Fruit fly (Drosophila melanogaster) whole organism, prepupa: ENCODE data around the gene Vha100-4.

Experiments
- CG3919 ChIP-seq: fragments of 200-800 bp; sonication (Bioruptor generic); optimal IDR thresholded peaks from 3 replicates; lab custom pipeline; 2016; ENCODE audit warnings: missing biosample characterization, missing genetic modification characterization
- Eip78C ChIP-seq: fragments of 200-800 bp; sonication (Bioruptor generic); peaks from one replicate; lab custom pipeline; 2016; ENCODE audit warnings: missing biosample characterization, missing genetic modification characterization
- Eip93F ChIP-seq: fragments of 200-800 bp; sonication (Bioruptor generic); optimal IDR thresholded peaks from 2 replicates; lab custom pipeline; 2016; ENCODE audit warnings: missing biosample characterization, mild to moderate bottlenecking, missing genetic modification characterization
- Sox102F ChIP-seq: fragments of 200-800 bp; sonication (Bioruptor generic); optimal IDR thresholded peaks from 2 replicates; lab custom pipeline; 2016; ENCODE audit warnings: missing biosample characterization, mild to moderate bottlenecking, missing genetic modification characterization
- vri ChIP-seq: fragments of 200-800 bp; sonication (Bioruptor generic); optimal IDR thresholded peaks from 3 replicates; lab custom pipeline; 2016; ENCODE audit warnings: missing biosample characterization, mild to moderate bottlenecking, missing genetic modification characterization

dm6 chr3R:18394876-18395275 lies 5.3 kb upstream of the Vha100-4 start:
- TF ChIP-seq vri (GFP tag; lab: Kevin White, UChicago): peak; percentile 92
- TF ChIP-seq Eip78C (GFP tag; lab: Kevin White, UChicago): no peak
- TF ChIP-seq Eip93F (GFP tag; lab: Kevin White, UChicago): no peak
- no peak for TF ChIP-seq CG3919 (GFP tag; lab: Kevin White, UChicago)
- no peak for TF ChIP-seq Sox102F (GFP tag; lab: Kevin White, UChicago)
